Worm (Caenorhabditis elegans) whole organism, late embryonic: Measurements from ENCODE around the gene tag-342.
A peak's percentile ranks its signal among the peaks of the same experiment; 100 is the strongest.

Experiments
- C38D4.7 ChIP-seq: fragments of 200-800 bp; sonication (Bioruptor generic); optimal IDR thresholded peaks from 2 replicates; lab custom pipeline; 2018; ENCODE audit warnings: mild to moderate bottlenecking, missing genetic modification characterization, moderate library complexity, missing compliant biosample characterization
- F13H6.1 ChIP-seq: sonication (generic microtip); optimal IDR thresholded peaks from 2 replicates; lab custom pipeline; 2016; ENCODE audit warnings: missing genetic modification characterization, missing compliant biosample characterization
- K02D7.2 ChIP-seq: sonication (generic microtip); optimal IDR thresholded peaks from 2 replicates; lab custom pipeline; 2017; ENCODE audit warnings: mild to moderate bottlenecking, missing genetic modification characterization, missing compliant biosample characterization
- K09A11.1 ChIP-seq: sonication (generic microtip); optimal IDR thresholded peaks from 2 replicates; lab custom pipeline; 2017; ENCODE audit warnings: antibody characterized with exemption, mild to moderate bottlenecking, missing genetic modification characterization, missing compliant biosample characterization; ENCODE audit not compliant: insufficient read depth
- Y22D7AL.16 ChIP-seq: sonication (generic microtip); optimal IDR thresholded peaks from 2 replicates; lab custom pipeline; 2016; ENCODE audit warnings: missing genetic modification characterization, missing compliant biosample characterization
- ahr-1 ChIP-seq: sonication (generic microtip); optimal IDR thresholded peaks from 2 replicates; lab custom pipeline; 2016; ENCODE audit warnings: missing genetic modification characterization, missing compliant biosample characterization
- ama-1 ChIP-seq: fragments of 150-350 bp; optimal IDR thresholded peaks from 2 replicates; lab custom pipeline; 2014
- ceh-14 ChIP-seq: sonication (generic microtip); optimal IDR thresholded peaks from 2 replicates; lab custom pipeline; 2016; ENCODE audit warnings: missing genotype, missing genetic modification characterization, missing compliant biosample characterization
- ceh-19 ChIP-seq: fragments of 200-800 bp; sonication (Bioruptor generic); optimal IDR thresholded peaks from 2 replicates; lab custom pipeline; 2018; ENCODE audit warnings: mild to moderate bottlenecking, missing genetic modification characterization, missing compliant biosample characterization
- ceh-22 ChIP-seq: sonication (generic microtip); optimal IDR thresholded peaks from 2 replicates; lab custom pipeline; 2017; ENCODE audit warnings: missing biosample characterization, missing genetic modification characterization
- ceh-24 ChIP-seq: sonication (generic microtip); optimal IDR thresholded peaks from 2 replicates; lab custom pipeline; 2016; ENCODE audit warnings: mild to moderate bottlenecking, missing genetic modification characterization, missing compliant biosample characterization
- ceh-30 ChIP-seq: fragments of 150-350 bp; optimal IDR thresholded peaks from 2 replicates; lab custom pipeline; 2014; ENCODE audit warnings: missing biosample characterization, missing genetic modification characterization
- ceh-31 ChIP-seq: sonication (generic microtip); optimal IDR thresholded peaks from 2 replicates; lab custom pipeline; 2016; ENCODE audit warnings: missing genetic modification characterization, missing compliant biosample characterization
- ceh-48 ChIP-seq: sonication (generic microtip); optimal IDR thresholded peaks from 2 replicates; lab custom pipeline; 2016; ENCODE audit warnings: missing genetic modification characterization, inconsistent platforms, missing compliant biosample characterization
- ceh-6 ChIP-seq: fragments of 200-800 bp; sonication (Bioruptor generic); optimal IDR thresholded peaks from 2 replicates; lab custom pipeline; 2018; ENCODE audit warnings: mild to moderate bottlenecking, missing genetic modification characterization, missing compliant biosample characterization
- che-1 ChIP-seq: sonication (generic microtip); optimal IDR thresholded peaks from 2 replicates; lab custom pipeline; 2016; ENCODE audit warnings: mild to moderate bottlenecking, missing genetic modification characterization, missing compliant biosample characterization
- dmd-4 ChIP-seq: sonication (generic microtip); optimal IDR thresholded peaks from 2 replicates; lab custom pipeline; 2016; ENCODE audit warnings: borderline replicate concordance, missing genetic modification characterization, missing compliant biosample characterization
- dve-1 ChIP-seq: sonication (generic microtip); optimal IDR thresholded peaks from 2 replicates; lab custom pipeline; 2017; ENCODE audit warnings: antibody characterized with exemption, mild to moderate bottlenecking, missing genetic modification characterization, missing compliant biosample characterization
- elt-4 ChIP-seq: sonication (generic microtip); optimal IDR thresholded peaks from 2 replicates; lab custom pipeline; 2016; ENCODE audit warnings: missing genetic modification characterization, missing compliant biosample characterization
- ets-4 ChIP-seq: sonication (generic microtip); optimal IDR thresholded peaks from 2 replicates; lab custom pipeline; 2016; ENCODE audit warnings: missing genetic modification characterization, missing compliant biosample characterization
- fax-1 ChIP-seq: sonication (generic microtip); optimal IDR thresholded peaks from 2 replicates; lab custom pipeline; 2016; ENCODE audit warnings: missing genotype, missing genetic modification characterization, missing compliant biosample characterization
- fkh-6 ChIP-seq: sonication (generic microtip); optimal IDR thresholded peaks from 2 replicates; lab custom pipeline; 2016; ENCODE audit warnings: missing genetic modification characterization, missing compliant biosample characterization
- gmeb-2 ChIP-seq: sonication (generic microtip); optimal IDR thresholded peaks from 2 replicates; lab custom pipeline; 2016; ENCODE audit warnings: missing genetic modification characterization, inconsistent platforms, missing compliant biosample characterization
- hlh-13 ChIP-seq: fragments of 200-800 bp; sonication (Bioruptor generic); optimal IDR thresholded peaks from 2 replicates; lab custom pipeline; 2018; ENCODE audit warnings: mild to moderate bottlenecking, missing genetic modification characterization, missing compliant biosample characterization
- hlh-30 ChIP-seq: sonication (generic microtip); optimal IDR thresholded peaks from 2 replicates; lab custom pipeline; 2017; ENCODE audit warnings: antibody characterized with exemption, missing genetic modification characterization, missing compliant biosample characterization; ENCODE audit not compliant: insufficient read depth
- hlh-6 ChIP-seq: sonication (generic microtip); optimal IDR thresholded peaks from 2 replicates; lab custom pipeline; 2016; ENCODE audit warnings: missing genotype, missing genetic modification characterization, missing compliant biosample characterization
- hlh-8 ChIP-seq: sonication (generic microtip); optimal IDR thresholded peaks from 2 replicates; lab custom pipeline; 2016; ENCODE audit warnings: missing genotype, missing genetic modification characterization, missing compliant biosample characterization
- lin-11 ChIP-seq: fragments of 200-800 bp; sonication (Bioruptor generic); optimal IDR thresholded peaks from 2 replicates; lab custom pipeline; 2018; ENCODE audit warnings: mild to moderate bottlenecking, missing genetic modification characterization, missing compliant biosample characterization
- madf-2 ChIP-seq: sonication (generic microtip); optimal IDR thresholded peaks from 2 replicates; lab custom pipeline; 2017; ENCODE audit warnings: missing genetic modification characterization, missing compliant biosample characterization
- mec-3 ChIP-seq: sonication (generic microtip); optimal IDR thresholded peaks from 2 replicates; lab custom pipeline; 2016; ENCODE audit warnings: borderline replicate concordance, missing genetic modification characterization, missing compliant biosample characterization
- nhr-11 ChIP-seq: fragments of 150-350 bp; optimal IDR thresholded peaks from 2 replicates; lab custom pipeline; 2014; ENCODE audit warnings: missing biosample characterization, missing genetic modification characterization
- npax-4 ChIP-seq: sonication (generic microtip); optimal IDR thresholded peaks from 2 replicates; lab custom pipeline; 2016; ENCODE audit warnings: missing genetic modification characterization, missing compliant biosample characterization
- odd-2 ChIP-seq: sonication (generic microtip); optimal IDR thresholded peaks from 2 replicates; lab custom pipeline; 2017; ENCODE audit warnings: antibody characterized with exemption, mild to moderate bottlenecking, missing genetic modification characterization, missing compliant biosample characterization
- pag-3 ChIP-seq: sonication (generic microtip); optimal IDR thresholded peaks from 2 replicates; lab custom pipeline; 2016; ENCODE audit warnings: missing compliant biosample characterization, missing genetic modification characterization, borderline replicate concordance
- pat-9 ChIP-seq: fragments of 200-800 bp; sonication (Bioruptor generic); optimal IDR thresholded peaks from 2 replicates; lab custom pipeline; 2018; ENCODE audit warnings: mild to moderate bottlenecking, missing genetic modification characterization, moderate library complexity, missing compliant biosample characterization
- pax-1 ChIP-seq: fragments of 150-350 bp; optimal IDR thresholded peaks from 2 replicates; lab custom pipeline; 2014; ENCODE audit warnings: missing biosample characterization, missing genetic modification characterization
- ref-2 ChIP-seq: sonication (generic microtip); optimal IDR thresholded peaks from 2 replicates; lab custom pipeline; 2016; ENCODE audit warnings: missing genetic modification characterization, missing compliant biosample characterization
- rnt-1 ChIP-seq: sonication (generic microtip); optimal IDR thresholded peaks from 2 replicates; lab custom pipeline; 2016; ENCODE audit warnings: missing genetic modification characterization, missing compliant biosample characterization
- sdc-2 ChIP-seq: sonication (generic microtip); optimal IDR thresholded peaks from 2 replicates; lab custom pipeline; 2016; ENCODE audit warnings: missing genotype, missing genetic modification characterization, missing compliant biosample characterization
- ttx-3 ChIP-seq: sonication (generic microtip); optimal IDR thresholded peaks from 2 replicates; lab custom pipeline; 2016; ENCODE audit warnings: missing genetic modification reagents, missing genetic modification characterization, missing compliant biosample characterization
- unc-42 ChIP-seq: sonication (generic microtip); optimal IDR thresholded peaks from 2 replicates; lab custom pipeline; 2016; ENCODE audit warnings: missing genotype, missing genetic modification characterization, missing compliant biosample characterization
- unc-55 ChIP-seq: sonication (generic microtip); optimal IDR thresholded peaks from 2 replicates; lab custom pipeline; 2017; ENCODE audit warnings: missing biosample characterization, missing genetic modification reagents, missing genetic modification characterization
- unc-86 ChIP-seq: sonication (generic microtip); optimal IDR thresholded peaks from 2 replicates; lab custom pipeline; 2016; ENCODE audit warnings: missing genetic modification characterization, missing compliant biosample characterization
- zip-5 ChIP-seq: sonication (generic microtip); optimal IDR thresholded peaks from 2 replicates; lab custom pipeline; 2016; ENCODE audit warnings: missing genetic modification characterization, missing compliant biosample characterization
- ztf-16 ChIP-seq: sonication (generic microtip); optimal IDR thresholded peaks from 2 replicates; lab custom pipeline; 2017; ENCODE audit warnings: missing genetic modification characterization, missing compliant biosample characterization

The tag-342 gene

DNA sequence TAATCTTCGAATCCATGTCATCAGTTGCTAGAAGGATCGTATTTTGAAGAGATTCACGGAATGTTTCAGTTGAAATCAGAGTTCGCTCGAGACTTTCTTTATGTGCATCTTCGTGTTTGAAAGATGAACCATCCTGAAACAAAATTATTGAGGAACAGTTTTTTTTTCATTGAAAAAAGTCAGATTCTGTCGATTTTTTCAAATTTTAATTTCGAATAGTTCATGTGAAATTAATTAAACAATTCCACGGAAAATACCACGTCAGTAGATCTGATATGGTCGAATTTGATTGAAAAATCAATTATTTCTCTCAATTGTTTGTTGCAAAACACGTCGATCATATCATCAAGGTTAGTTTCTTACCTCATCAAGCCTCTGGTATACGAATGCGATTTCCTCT, 28.6 kb upstream of the tag-342 start, which contains the start of gene F54C8.1:
Gene F54C8.1 (plus strand): TSS at position 301 of the 400 bp plus-strand sequence.
- no peak for TF ChIP-seq K02D7.2 (tag; lab: Kevin White, UChicago)
- TF ChIP-seq, all 69 proteins: peak for 0

DNA sequence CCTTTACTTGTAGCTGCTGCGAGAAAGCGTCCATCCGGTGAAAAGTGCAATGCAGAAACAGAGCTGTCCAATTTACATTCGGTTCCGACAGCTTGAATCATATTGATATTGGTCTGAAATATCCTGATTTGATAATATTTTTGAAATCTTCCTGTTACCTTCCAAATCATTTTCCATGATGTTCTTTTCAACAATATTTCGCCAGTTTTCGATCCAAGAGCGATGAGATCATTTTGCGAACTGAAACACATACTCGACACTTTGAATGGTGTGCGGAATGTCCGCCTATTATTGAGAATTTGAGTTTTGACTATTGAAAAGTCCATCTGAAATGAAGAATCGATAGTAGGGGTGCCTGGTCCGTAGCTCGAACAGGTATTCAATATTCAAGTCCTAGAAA, 26.8 kb upstream of the tag-342 start, which contains the start of gene emb-30:
Gene emb-30 (minus strand): TSS at position 328 of the 400 bp plus-strand sequence.
- TF ChIP-seq odd-2 (tag; lab: Kevin White, UChicago) (no peak), ceh-6 (no peak), ceh-22 (tag; lab: Kevin White, UChicago) (no peak), che-1 (tag; lab: Kevin White, UChicago) (no peak), ceh-14 (tag; lab: Kevin White, UChicago) (no peak), F13H6.1 (no peak), hlh-30 (no peak)
- TF ChIP-seq, all 69 proteins: peak for 0

DNA sequence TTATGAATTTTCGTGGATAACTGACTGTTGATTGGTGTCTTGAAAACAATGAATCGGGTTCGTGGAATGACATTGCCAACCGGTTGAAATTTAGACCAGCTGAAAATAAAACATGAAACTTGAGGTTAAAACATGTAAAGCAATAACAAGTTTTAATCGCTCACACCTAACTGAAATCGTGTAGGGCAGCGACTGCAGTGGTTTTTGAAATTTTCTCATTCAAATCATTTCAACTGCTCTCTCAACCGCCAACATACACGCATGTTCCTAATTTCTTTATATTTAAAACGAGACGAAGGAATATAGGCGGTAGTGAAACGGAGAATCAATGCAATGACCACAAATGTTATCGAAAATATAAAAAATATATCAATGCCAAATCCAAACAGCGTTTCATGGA, 25.1 kb upstream of the tag-342 start:
- TF ChIP-seq ceh-19 (GFP tag; lab: Kevin White, UChicago) = no peak
- no peak for TF ChIP-seq dve-1 (tag; lab: Kevin White, UChicago)
- TF ChIP-seq nhr-11 (tag; lab: Kevin White, UChicago) = no peak
- TF ChIP-seq C38D4.7 = no peak
- TF ChIP-seq ceh-6 = no peak
- no peak for TF ChIP-seq fkh-6 (tag; lab: Kevin White, UChicago)
- TF ChIP-seq ceh-30 = no peak
- no peak for TF ChIP-seq ceh-14 (tag; lab: Kevin White, UChicago)
- TF ChIP-seq lin-11 = no peak
- no peak for TF ChIP-seq ets-4

DNA sequence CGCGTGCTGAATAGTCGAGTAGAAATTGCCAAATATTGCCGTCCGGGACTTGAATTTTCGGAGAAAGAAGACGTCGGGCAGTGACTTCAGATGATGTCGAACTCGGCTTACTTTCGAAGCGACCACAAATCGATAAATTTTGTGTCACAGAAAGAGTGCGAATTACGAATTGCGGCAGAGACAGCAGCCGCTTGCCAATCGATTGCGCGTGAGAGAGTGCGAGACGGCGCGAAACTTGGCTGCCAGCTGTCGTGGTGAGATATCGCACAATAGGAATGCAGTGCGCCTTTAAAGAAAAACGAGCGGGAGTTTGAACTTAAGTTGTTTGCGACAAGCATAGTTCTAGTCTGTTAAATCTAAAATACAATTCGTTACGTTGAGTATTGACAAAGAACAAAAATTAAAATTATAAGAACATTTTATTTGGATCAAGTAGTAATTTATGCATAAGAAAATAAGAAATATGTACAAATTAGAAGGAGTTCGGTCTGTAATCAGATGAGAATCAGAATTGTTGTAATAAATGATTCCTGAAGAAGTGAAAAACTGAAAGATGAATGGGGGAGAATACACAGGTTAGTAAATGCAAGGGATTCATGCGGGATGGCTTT, 24.4 kb upstream of the tag-342 start, which contains the start of gene pir-2:
Gene pir-2 (minus strand): TSS at position 218 of the 611 bp plus-strand sequence.
- TF ChIP-seq dmd-4 (tag; lab: Kevin White, UChicago) = no peak
- TF ChIP-seq ceh-31 = peak; percentile 77
- TF ChIP-seq pat-9 (tag; lab: Kevin White, UChicago) = no peak
- no peak for TF ChIP-seq ceh-19 (GFP tag; lab: Kevin White, UChicago)
- TF ChIP-seq hlh-13 (GFP tag; lab: Kevin White, UChicago) = no peak
- TF ChIP-seq hlh-6 (tag; lab: Kevin White, UChicago) = no peak
- peak; percentile 78 for TF ChIP-seq dve-1 (tag; lab: Kevin White, UChicago)
- no peak for TF ChIP-seq ttx-3
- TF ChIP-seq ama-1 = no peak
- TF ChIP-seq zip-5 (tag; lab: Kevin White, UChicago) = no peak
- no peak for TF ChIP-seq ceh-22 (tag; lab: Kevin White, UChicago)
- TF ChIP-seq hlh-8 = peak; percentile 60
- TF ChIP-seq ref-2 (tag; lab: Kevin White, UChicago) = no peak
- no peak for TF ChIP-seq mec-3 (tag; lab: Kevin White, UChicago)
- TF ChIP-seq ceh-6 = no peak
- peak; percentile 64 for TF ChIP-seq unc-42 (tag; lab: Kevin White, UChicago)
- peak; percentile 64 for TF ChIP-seq rnt-1 (tag; lab: Kevin White, UChicago)
- no peak for TF ChIP-seq fax-1 (tag; lab: Kevin White, UChicago)
- peak; percentile 65 for TF ChIP-seq unc-55 (GFP tag; lab: Kevin White, UChicago)
- no peak for TF ChIP-seq odd-2 (tag; lab: Kevin White, UChicago)
- no peak for TF ChIP-seq ahr-1 (tag; lab: Kevin White, UChicago)
- TF ChIP-seq lin-11 = no peak
- TF ChIP-seq ceh-30 = peak; percentile 64
- no peak for TF ChIP-seq ceh-14 (tag; lab: Kevin White, UChicago)
- peak; percentile 35 for TF ChIP-seq madf-2
- TF ChIP-seq pag-3 (tag; lab: Kevin White, UChicago) = no peak
- no peak for TF ChIP-seq ceh-24 (tag; lab: Kevin White, UChicago)
- no peak for TF ChIP-seq ztf-16 (tag; lab: Kevin White, UChicago)
- TF ChIP-seq K09A11.1 (tag; lab: Kevin White, UChicago) = peak; percentile 51
- TF ChIP-seq unc-86 (tag; lab: Kevin White, UChicago) = no peak
- peak; percentile 99 for TF ChIP-seq ceh-48
- TF ChIP-seq gmeb-2 (tag; lab: Kevin White, UChicago) = no peak
- TF ChIP-seq pax-1 = peak; percentile 52
- TF ChIP-seq Y22D7AL.16 (tag; lab: Kevin White, UChicago) = no peak
- TF ChIP-seq nhr-11 (tag; lab: Kevin White, UChicago) = no peak
- no peak for TF ChIP-seq elt-4 (tag; lab: Kevin White, UChicago)
- TF ChIP-seq C38D4.7 = no peak
- no peak for TF ChIP-seq npax-4 (tag; lab: Kevin White, UChicago)
- TF ChIP-seq sdc-2 (tag; lab: Kevin White, UChicago) = no peak
